Worm (Caenorhabditis elegans) whole organism, L4 larva: ENCODE data around the gene F40F9.10.

Experiments
- D1046.2 ChIP-seq: fragments of 200-800 bp; sonication (Bioruptor generic); IDR thresholded peaks from 2 replicates; pipeline ENCODE4 v1.3.6; 2022; ENCODE audit warnings: missing genetic modification characterization, missing compliant biosample characterization
- F26F4.8 ChIP-seq: fragments of 200-800 bp; sonication (Bioruptor generic); conservative IDR thresholded peaks from 2 replicates; pipeline ENCODE4 v1.3.6; 2022; ENCODE audit warnings: missing genetic modification characterization, missing compliant biosample characterization
- F37D6.2 ChIP-seq: sonication (generic microtip); optimal IDR thresholded peaks from 2 replicates; lab custom pipeline; 2016; ENCODE audit warnings: mild to moderate bottlenecking, missing genetic modification characterization, missing compliant biosample characterization
- F44E2.7 ChIP-seq: fragments of 200-800 bp; sonication (Bioruptor generic); IDR thresholded peaks from 2 replicates; pipeline ENCODE4 v2.1.2; 2022; ENCODE audit warnings: missing genetic modification characterization, missing compliant biosample characterization
- R02D3.7 ChIP-seq: fragments of 150-350 bp; sonication (generic microtip); optimal IDR thresholded peaks from 3 replicates; lab custom pipeline; 2014; ENCODE audit warnings: missing biosample characterization, missing genetic modification characterization
- Y5F2A.4 ChIP-seq: fragments of 200-800 bp; sonication (Bioruptor generic); optimal IDR thresholded peaks from 2 replicates; lab custom pipeline; 2018; ENCODE audit warnings: mild to moderate bottlenecking, missing genetic modification characterization, missing compliant biosample characterization
- aha-1 ChIP-seq: fragments of 150-350 bp; peaks from one replicate; lab custom pipeline; 2014; ENCODE audit warnings: missing biosample characterization, missing genetic modification characterization
- aly-2 ChIP-seq: sonication (generic microtip); optimal IDR thresholded peaks from 2 replicates; lab custom pipeline; 2018; ENCODE audit warnings: missing biosample characterization, missing genetic modification characterization
- attf-4 ChIP-seq: sonication (generic microtip); optimal IDR thresholded peaks from 3 replicates; lab custom pipeline; 2017; ENCODE audit warnings: missing biosample characterization, missing genetic modification characterization
- ceh-28 ChIP-seq: fragments of 150-350 bp; optimal IDR thresholded peaks from 2 replicates; lab custom pipeline; 2014; ENCODE audit warnings: missing biosample characterization, missing genetic modification reagents, missing genetic modification characterization
- ceh-32 ChIP-seq: sonication (generic microtip); optimal IDR thresholded peaks from 2 replicates; lab custom pipeline; 2016; ENCODE audit warnings: mild to moderate bottlenecking, missing genetic modification characterization, missing compliant biosample characterization; ENCODE audit not compliant: poor library complexity
- ceh-44 ChIP-seq: fragments of 200-800 bp; sonication (Bioruptor generic); IDR thresholded peaks from 2 replicates; pipeline ENCODE4 v1.3.6; 2022; ENCODE audit warnings: missing genetic modification reagents, missing genetic modification characterization, missing compliant biosample characterization
- ceh-62 ChIP-seq: sonication (generic microtip); optimal IDR thresholded peaks from 2 replicates; lab custom pipeline; 2017; ENCODE audit warnings: missing biosample characterization, missing genetic modification characterization
- ctbp-1 ChIP-seq: fragments of 200-800 bp; sonication (Bioruptor generic); IDR thresholded peaks from 2 replicates; pipeline ENCODE4 v1.3.6; 2022; ENCODE audit warnings: missing genetic modification reagents, missing genetic modification characterization, missing compliant biosample characterization
- daf-12 ChIP-seq: fragments of 150-350 bp; optimal IDR thresholded peaks from 2 replicates; lab custom pipeline; 2014; ENCODE audit warnings: missing biosample characterization, missing genetic modification reagents, missing genetic modification characterization
- daf-16 ChIP-seq, 3 experiments: sonication (generic microtip); optimal IDR thresholded peaks; 2 replicates each; lab custom pipeline; 2016 to 2017; ENCODE audit warnings: missing genetic modification characterization in 3 of 3, missing genetic modification reagents in 3 of 3, mild to moderate bottlenecking in 2 of 3, missing compliant biosample characterization in 2 of 3, missing biosample characterization in 1 of 3, moderate library complexity in 1 of 3
- daf-19 ChIP-seq: fragments of 200-800 bp; sonication (Bioruptor generic); conservative IDR thresholded peaks from 2 replicates; pipeline ENCODE4 v1.3.6; 2022; ENCODE audit warnings: missing genetic modification characterization, missing compliant biosample characterization
- dmd-6 ChIP-seq: fragments of 200-800 bp; sonication (Bioruptor generic); IDR thresholded peaks from 2 replicates; pipeline ENCODE4 v1.3.6; 2022; ENCODE audit warnings: missing genetic modification reagents, missing genetic modification characterization, missing compliant biosample characterization
- dmd-9 ChIP-seq: fragments of 200-800 bp; sonication (Bioruptor generic); IDR thresholded peaks from 2 replicates; pipeline ENCODE4 v1.3.6; 2022; ENCODE audit warnings: missing genetic modification reagents, missing genetic modification characterization, missing compliant biosample characterization
- dpl-1 ChIP-seq: fragments of 150-350 bp; optimal IDR thresholded peaks from 2 replicates; lab custom pipeline; 2014; ENCODE audit warnings: missing biosample characterization, missing genetic modification reagents, missing genetic modification characterization
- egl-27 ChIP-seq: sonication (generic microtip); optimal IDR thresholded peaks from 3 replicates; lab custom pipeline; 2017; ENCODE audit warnings: missing biosample characterization, missing genetic modification reagents, missing genetic modification characterization
- egl-43 ChIP-seq: fragments of 200-800 bp; sonication (Bioruptor generic); IDR thresholded peaks from 2 replicates; pipeline ENCODE4 v1.3.6; 2022; ENCODE audit warnings: missing genetic modification reagents, missing genetic modification characterization, missing compliant biosample characterization
- gei-8 ChIP-seq: fragments of 200-800 bp; sonication (Bioruptor generic); optimal IDR thresholded peaks from 2 replicates; lab custom pipeline; 2018; ENCODE audit warnings: mild to moderate bottlenecking, missing genetic modification characterization, missing compliant biosample characterization
- hif-1 ChIP-seq, 2 experiments: sonication (generic microtip); optimal IDR thresholded peaks; 2 replicates each; lab custom pipeline; 2016 to 2017; ENCODE audit warnings: missing compliant biosample characterization in 2 of 2, missing genetic modification characterization in 2 of 2, missing genetic modification reagents in 2 of 2, missing genotype in 2 of 2, mild to moderate bottlenecking in 1 of 2
- hlh-30 ChIP-seq: sonication (generic microtip); optimal IDR thresholded peaks from 2 replicates; lab custom pipeline; 2017; ENCODE audit warnings: antibody characterized with exemption, mild to moderate bottlenecking, missing genetic modification characterization, missing compliant biosample characterization; ENCODE audit not compliant: insufficient read depth
- lin-13 ChIP-seq: fragments of 150-350 bp; optimal IDR thresholded peaks from 2 replicates; lab custom pipeline; 2014; ENCODE audit warnings: missing biosample characterization, missing genetic modification reagents, missing genetic modification characterization
- lin-38 ChIP-seq: fragments of 200-800 bp; sonication (Bioruptor generic); IDR thresholded peaks from 2 replicates; pipeline ENCODE4 v1.3.6; 2022; ENCODE audit warnings: missing genetic modification reagents, missing genetic modification characterization, missing compliant biosample characterization
- lin-39 ChIP-seq: fragments of 150-350 bp; optimal IDR thresholded peaks from 2 replicates; lab custom pipeline; 2014; ENCODE audit warnings: missing biosample characterization, missing genetic modification reagents, missing genetic modification characterization
- madf-9 ChIP-seq: fragments of 200-800 bp; sonication (Bioruptor generic); conservative IDR thresholded peaks from 2 replicates; pipeline ENCODE4 v1.3.6; 2022; ENCODE audit warnings: missing genetic modification reagents, missing genetic modification characterization, missing compliant biosample characterization
- mep-1 ChIP-seq: fragments of 150-350 bp; sonication (generic microtip); optimal IDR thresholded peaks from 3 replicates; lab custom pipeline; 2014; ENCODE audit warnings: missing biosample characterization, missing genetic modification characterization
- mxl-2 ChIP-seq: fragments of 200-800 bp; sonication (Bioruptor generic); conservative IDR thresholded peaks from 2 replicates; pipeline ENCODE4 v1.3.6; 2022; ENCODE audit warnings: missing genetic modification reagents, missing genetic modification characterization, missing compliant biosample characterization
- nhr-10 ChIP-seq: fragments of 150-350 bp; optimal IDR thresholded peaks from 2 replicates; lab custom pipeline; 2014; ENCODE audit warnings: missing biosample characterization, missing genetic modification characterization
- nhr-102 ChIP-seq: sonication (generic microtip); optimal IDR thresholded peaks from 2 replicates; lab custom pipeline; 2016; ENCODE audit warnings: mild to moderate bottlenecking, missing genetic modification characterization, moderate library complexity, missing compliant biosample characterization
- nhr-237 ChIP-seq: sonication (generic microtip); optimal IDR thresholded peaks from 2 replicates; lab custom pipeline; 2017; ENCODE audit warnings: missing biosample characterization, missing genetic modification characterization
- nhr-25 ChIP-seq: sonication (generic microtip); optimal IDR thresholded peaks from 2 replicates; lab custom pipeline; 2017; ENCODE audit warnings: missing genetic modification characterization, mild to moderate bottlenecking, missing compliant biosample characterization, antibody characterized with exemption, moderate library complexity, borderline replicate concordance; ENCODE audit not compliant: insufficient read depth
- nhr-41 ChIP-seq: fragments of 200-800 bp; sonication (Bioruptor generic); IDR thresholded peaks from 2 replicates; pipeline ENCODE4 v1.3.6; 2022; ENCODE audit warnings: missing genetic modification reagents, missing genetic modification characterization, missing compliant biosample characterization
- nhr-77 ChIP-seq: fragments of 150-350 bp; optimal IDR thresholded peaks from 2 replicates; lab custom pipeline; 2014; ENCODE audit warnings: missing biosample characterization, missing genetic modification characterization
- pqm-1 ChIP-seq: sonication (generic microtip); optimal IDR thresholded peaks from 2 replicates; lab custom pipeline; 2017; ENCODE audit warnings: missing biosample characterization, missing genetic modification characterization
- saeg-2 ChIP-seq: fragments of 200-800 bp; sonication (Bioruptor generic); IDR thresholded peaks from 2 replicates; pipeline ENCODE4 v1.3.6; 2022; ENCODE audit warnings: missing genetic modification reagents, missing genetic modification characterization, missing compliant biosample characterization
- set-16 ChIP-seq: fragments of 200-800 bp; sonication (Bioruptor generic); IDR thresholded peaks from 2 replicates; pipeline ENCODE4 v1.3.6; 2022; ENCODE audit warnings: missing genetic modification reagents, missing genetic modification characterization, missing compliant biosample characterization
- unc-39 ChIP-seq: sonication (generic microtip); optimal IDR thresholded peaks from 2 replicates; lab custom pipeline; 2017; ENCODE audit warnings: missing biosample characterization, missing genetic modification characterization
- unc-62 ChIP-seq, 3 experiments: fragments of 150-350 bp in 1 of 3; sonication (generic microtip); optimal IDR thresholded peaks in 2 of 3; peaks in 1 of 3; 1 replicate in 1 of 3; 2 replicates in 2 of 3; lab custom pipeline; 2014 to 2017; ENCODE audit warnings: missing biosample characterization in 3 of 3, missing genetic modification characterization in 3 of 3, missing genetic modification reagents in 3 of 3, missing genotype in 1 of 3
- zag-1 ChIP-seq: fragments of 150-350 bp; optimal IDR thresholded peaks from 2 replicates; lab custom pipeline; 2014; ENCODE audit warnings: missing biosample characterization, missing genetic modification characterization
- zfp-2 ChIP-seq: sonication (generic microtip); optimal IDR thresholded peaks from 2 replicates; lab custom pipeline; 2016; ENCODE audit warnings: mild to moderate bottlenecking, missing genetic modification characterization, missing compliant biosample characterization
- zip-11 ChIP-seq: fragments of 200-800 bp; sonication (Bioruptor generic); IDR thresholded peaks from 2 replicates; pipeline ENCODE4 v1.3.6; 2022; ENCODE audit warnings: missing genetic modification characterization, missing compliant biosample characterization
- ztf-7 ChIP-seq: fragments of 150-350 bp; optimal IDR thresholded peaks from 2 replicates; lab custom pipeline; 2014; ENCODE audit warnings: missing biosample characterization, missing genetic modification characterization

Gene F40F9.10

DNA sequence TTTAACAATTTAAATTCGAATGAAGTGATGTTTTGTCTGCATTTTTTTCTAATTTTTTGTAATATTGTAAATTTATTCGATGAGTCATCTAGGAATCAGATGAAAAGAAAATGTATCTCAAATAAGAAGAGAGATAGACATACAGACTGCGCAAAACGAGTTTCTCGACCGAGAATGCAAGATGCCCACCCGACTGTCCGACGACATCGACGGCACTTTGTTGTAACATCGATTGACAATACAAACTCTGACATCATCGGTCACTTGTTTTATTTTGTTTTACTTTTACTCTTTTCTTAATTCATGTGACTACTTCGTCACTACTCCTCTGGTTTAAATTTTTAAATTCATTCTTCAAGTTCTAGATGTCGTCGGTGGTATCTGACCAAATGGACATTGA, 27.4 kb upstream of the F40F9.10 start, which contains the start of gene sta-2 (continued):
- no peak for TF ChIP-seq ceh-32
- TF ChIP-seq nhr-102, result no peak
- TF ChIP-seq unc-39, result no peak
- TF ChIP-seq nhr-237, result no peak
- TF ChIP-seq Y5F2A.4, result no peak
- peak in 1 of 2 experiments; percentile 64 for TF ChIP-seq unc-62 (GFP tag; optimal IDR thresholded peaks at IDR 0.05 in 1 of 2; lab: Kevin White, UChicago)
- TF ChIP-seq unc-62 (tag; optimal IDR thresholded peaks at IDR 0.05; lab: Kevin White, UChicago), result no peak
- no peak for TF ChIP-seq R02D3.7 (tag; lab: Kevin White, UChicago)
- no peak for TF ChIP-seq egl-27 (tag; lab: Kevin White, UChicago)
- TF ChIP-seq mep-1, result peak; percentile 0

DNA sequence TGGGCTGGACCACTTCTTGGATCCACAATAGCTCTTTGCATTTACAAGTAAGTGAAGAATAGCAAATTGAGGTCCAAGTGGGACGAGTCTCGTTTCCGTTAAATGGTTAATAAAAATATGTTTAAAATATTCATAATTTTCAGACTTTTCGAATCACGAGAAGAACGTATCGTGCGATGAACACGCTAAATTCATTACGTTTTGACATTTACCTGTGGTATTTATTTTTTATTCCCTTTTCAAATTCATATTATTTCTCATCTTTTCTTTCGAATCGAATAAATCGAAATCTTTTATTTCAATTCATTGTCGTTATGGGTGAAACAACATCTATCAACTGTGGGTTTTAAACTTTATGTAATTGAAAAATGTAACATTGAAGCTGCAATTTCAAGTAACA, 26.0 kb upstream of the F40F9.10 start, which contains the start of gene marc-1:
Gene marc-1, plus strand, starts transcription at position 301 of the 400 bp plus-strand sequence.
- no peak for TF ChIP-seq set-16 (GFP tag; lab: Robert Waterston, UW)
- TF ChIP-seq attf-4 (tag; lab: Kevin White, UChicago), result no peak
- TF ChIP-seq nhr-41 (GFP tag; lab: Robert Waterston, UW), result no peak
- no peak for TF ChIP-seq ceh-28 (tag; lab: Kevin White, UChicago)
- no peak for TF ChIP-seq dmd-9

DNA sequence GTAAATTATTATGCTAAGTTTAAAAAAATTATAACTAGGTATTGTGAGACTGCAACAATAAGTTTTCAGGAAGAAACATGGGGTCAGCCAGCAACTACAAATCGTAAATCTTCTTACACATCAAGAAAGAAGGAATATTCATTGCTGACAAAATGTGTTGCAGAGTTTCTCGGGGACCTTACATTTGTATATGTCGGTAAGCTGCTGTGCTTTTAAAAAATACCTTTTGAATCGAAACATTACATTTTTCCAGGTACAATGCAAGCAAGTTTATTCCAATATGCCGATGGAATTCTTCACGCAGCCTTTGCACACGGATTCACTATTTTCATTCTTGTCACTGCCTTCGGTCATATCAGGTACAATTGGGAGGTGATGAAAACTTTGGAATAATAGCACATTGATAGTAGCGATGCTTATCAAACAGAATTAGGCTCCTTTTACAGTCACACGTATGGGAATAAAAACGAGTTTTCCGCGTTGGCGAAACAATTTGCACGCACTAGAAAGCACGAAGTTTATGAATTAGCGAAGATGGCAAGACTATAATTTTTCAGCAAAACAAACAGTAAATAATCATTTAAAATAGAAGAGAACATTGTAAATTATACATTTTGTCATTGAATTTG, 24.8 kb upstream of the F40F9.10 start:
- TF ChIP-seq nhr-25 (tag; lab: Kevin White, UChicago) (no peak), lin-39 (no peak), D1046.2 (GFP tag; lab: Robert Waterston, UW) (no peak), nhr-10 (tag; lab: Kevin White, UChicago) (no peak), hif-1 (tag; optimal IDR thresholded peaks at IDR 0.05; lab: Kevin White, UChicago) (no peak), aly-2 (no peak), madf-9 (no peak), zip-11 (GFP tag; lab: Robert Waterston, UW) (no peak), zfp-2 (tag; lab: Kevin White, UChicago) (no peak), Y5F2A.4 (no peak), lin-13 (GFP tag; lab: Kevin White, UChicago) (no peak), ceh-32 (no peak), nhr-77 (tag; lab: Kevin White, UChicago) (no peak), daf-12 (tag; lab: Kevin White, UChicago) (no peak), nhr-237 (no peak), daf-16 (GFP tag; optimal IDR thresholded peaks at IDR 0.05; lab: Kevin White, UChicago) (no peak), daf-16 (tag; optimal IDR thresholded peaks at IDR 0.05; lab: Kevin White, UChicago) (peak; percentile 36), egl-43 (GFP tag; lab: Robert Waterston, UW) (no peak), gei-8 (GFP tag; lab: Kevin White, UChicago) (no peak), dmd-6 (GFP tag; lab: Robert Waterston, UW) (peak; percentile 53), nhr-102 (no peak), pqm-1 (peak; percentile 72), mxl-2 (GFP tag; lab: Robert Waterston, UW) (no peak), F44E2.7 (GFP tag; lab: Robert Waterston, UW) (no peak), aha-1 (no peak), hlh-30 (no peak), ztf-7 (no peak), F26F4.8 (no peak), saeg-2 (GFP tag; lab: Robert Waterston, UW) (no peak), ceh-44 (no peak), zag-1 (tag; lab: Kevin White, UChicago) (no peak), ctbp-1 (no peak), lin-38 (GFP tag; lab: Robert Waterston, UW) (no peak), unc-62 (GFP tag; optimal IDR thresholded peaks at IDR 0.05 in 1 of 2; lab: Kevin White, UChicago) (peak in 1 of 2 experiments; percentile 52), unc-62 (tag; optimal IDR thresholded peaks at IDR 0.05; lab: Kevin White, UChicago) (no peak), F37D6.2 (no peak), dpl-1 (no peak), daf-19 (no peak), ceh-62 (tag; lab: Kevin White, UChicago) (no peak)
